Worm (Caenorhabditis elegans): ENCODE data around the gene pqn-57.

ce11 chrX:8299554-8299953 lies 21.2 kb downstream of the pqn-57 start, which contains the start of gene ced-13:
- TF ChIP-seq ceh-30 (tag; optimal IDR thresholded peaks at IDR 0.05) (no peak), K09A11.1 (tag; optimal IDR thresholded peaks at IDR 0.05; ENCODE audit: insufficient read depth) (no peak), ama-1 (optimal IDR thresholded peaks at IDR 0.05) (no peak), zip-5 (tag; optimal IDR thresholded peaks at IDR 0.05) (no peak), ceh-34 (tag; optimal IDR thresholded peaks at IDR 0.05) (no peak), ahr-1 (tag; optimal IDR thresholded peaks at IDR 0.05) (no peak), F13H6.1 (tag; optimal IDR thresholded peaks at IDR 0.05) (no peak), ttx-3 (tag; optimal IDR thresholded peaks at IDR 0.05) (no peak), nhr-232 (tag; optimal IDR thresholded peaks at IDR 0.05) (no peak)
